Fruit fly (Drosophila melanogaster): ENCODE data around the gene narya.

Gene narya

DNA sequence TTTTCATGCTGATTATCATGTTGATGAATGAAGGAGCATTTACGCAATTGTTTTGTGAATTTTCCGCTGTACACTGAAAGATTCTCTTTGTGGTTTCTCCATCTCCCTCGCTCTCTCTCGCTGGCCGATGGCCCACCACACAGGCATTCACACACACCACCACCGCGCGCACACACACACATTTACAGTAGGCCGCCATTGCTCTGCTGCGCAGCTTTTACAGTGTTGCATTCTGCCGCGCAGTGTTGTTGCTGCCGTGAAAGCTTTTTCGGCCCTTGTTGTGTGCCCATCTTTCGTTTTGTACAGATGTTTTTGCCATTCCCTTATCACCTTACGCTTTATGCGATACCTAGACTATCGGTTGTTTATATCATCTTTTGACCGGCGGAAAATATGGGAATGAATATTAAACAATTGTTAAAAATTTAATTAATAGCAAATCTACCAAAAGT lies 22.0 kb downstream of the narya start (continued):
- TF ChIP-seq Hand (GFP tag; optimal IDR thresholded peaks at IDR 0.05) (no peak), CG4707 (GFP tag; optimal IDR thresholded peaks at IDR 0.05) (no peak), gsb (GFP tag; IDR thresholded peaks at IDR 0.05) (no peak), Gsc (GFP tag; IDR thresholded peaks at IDR 0.05) (no peak), seq (GFP tag; IDR thresholded peaks at IDR 0.05) (no peak; the same call in 1 of the 2 replicates), dysf (GFP tag; IDR thresholded peaks at IDR 0.05) (no peak), CG7839 (tag; optimal IDR thresholded peaks at IDR 0.05) (no peak), ems (GFP tag; optimal IDR thresholded peaks at IDR 0.05) (no peak), Sox100B (GFP tag; optimal IDR thresholded peaks at IDR 0.05) (no peak), CG3281 (GFP tag; optimal IDR thresholded peaks at IDR 0.05) (no peak), unpg (GFP tag; optimal IDR thresholded peaks at IDR 0.05) (no peak), cg (GFP tag; optimal IDR thresholded peaks at IDR 0.05) (peak; percentile 94), Dad (GFP tag; optimal IDR thresholded peaks at IDR 0.05) (peak; percentile 12), CG10209 (GFP tag; optimal IDR thresholded peaks at IDR 0.05) (no peak), her (GFP tag; optimal IDR thresholded peaks at IDR 0.05) (no peak), CG18262 (tag; optimal IDR thresholded peaks at IDR 0.05) (no peak), abd-A (tag; optimal IDR thresholded peaks at IDR 0.05) (peak; percentile 23), YL-1 (GFP tag; optimal IDR thresholded peaks at IDR 0.05) (peak; percentile 33), Dref (GFP tag; IDR thresholded peaks at IDR 0.05) (peak; percentile 50), ftz-f1 (GFP tag; optimal IDR thresholded peaks at IDR 0.05) (no peak), H2.0 (GFP tag; IDR thresholded peaks at IDR 0.05) (no peak), bbx (GFP tag; IDR thresholded peaks at IDR 0.05; ENCODE audit: partially characterized antibody) (peak; percentile 87), CG11456 (GFP tag; IDR thresholded peaks at IDR 0.05) (peak; percentile 48; the same call in 1 of the 3 replicates), Xbp1 (GFP tag; optimal IDR thresholded peaks at IDR 0.05) (no peak), CG1792 (GFP tag; optimal IDR thresholded peaks at IDR 0.05) (no peak), Fer3 (tag; optimal IDR thresholded peaks at IDR 0.05) (no peak), hth (optimal IDR thresholded peaks at IDR 0.05) (no peak), Dp (GFP tag; optimal IDR thresholded peaks at IDR 0.05) (peak; percentile 23), HLHmδ (GFP tag; optimal IDR thresholded peaks at IDR 0.05) (peak; percentile 61), gsb-n (tag; optimal IDR thresholded peaks at IDR 0.05) (no peak), tll (GFP tag; optimal IDR thresholded peaks at IDR 0.05) (no peak), CG11093 (GFP tag; IDR thresholded peaks at IDR 0.05) (no peak), Spps (tag; optimal IDR thresholded peaks at IDR 0.05) (no peak), Camta (GFP tag; optimal IDR thresholded peaks at IDR 0.05) (no peak), Chrac-16 (GFP tag; optimal IDR thresholded peaks at IDR 0.05) (no peak), CG11696 (GFP tag; IDR thresholded peaks at IDR 0.05) (no peak), psq (GFP tag; optimal IDR thresholded peaks at IDR 0.05) (peak; percentile 80), CG17568 (GFP tag; optimal IDR thresholded peaks at IDR 0.05) (no peak), B-H1 (GFP tag; IDR thresholded peaks at IDR 0.05) (no peak), fu2 (GFP tag; optimal IDR thresholded peaks at IDR 0.05) (no peak), CG4328 (GFP tag; optimal IDR thresholded peaks at IDR 0.05) (no peak), CG11560 (tag; IDR thresholded peaks at IDR 0.05) (no peak), fru (optimal IDR thresholded peaks at IDR 0.05) (no peak), hbn (GFP tag; IDR thresholded peaks at IDR 0.05; ENCODE audit: partially characterized antibody) (peak; percentile 82), Tbp (GFP tag; optimal IDR thresholded peaks at IDR 0.05) (no peak), lola (GFP tag; optimal IDR thresholded peaks at IDR 0.05) (no peak), salm (tag; optimal IDR thresholded peaks at IDR 0.05) (no peak), CG7786 (GFP tag; optimal IDR thresholded peaks at IDR 0.05) (peak; percentile 3), ab (GFP tag; optimal IDR thresholded peaks at IDR 0.05) (no peak), kay (GFP tag; optimal IDR thresholded peaks at IDR 0.05) (no peak), CG4820 (GFP tag; optimal IDR thresholded peaks at IDR 0.05) (no peak), corto (GFP tag; optimal IDR thresholded peaks at IDR 0.05) (peak; percentile 27)
